Worm (Caenorhabditis elegans) whole organism, mixed stage, embryonic: ENCODE results near the gene rfip-2.

Experiments
- lsy-2 ChIP-seq: fragments of 150-350 bp; optimal IDR thresholded peaks from 2 replicates; lab custom pipeline; 2014; ENCODE audit warnings: missing biosample characterization, missing genetic modification characterization
- snpc-4 ChIP-seq: fragments of 150-350 bp; optimal IDR thresholded peaks from 2 replicates; lab custom pipeline; 2014; ENCODE audit warnings: missing biosample characterization, missing genetic modification characterization

ce11 chrII:775033-775432, 51.4 kb downstream of the rfip-2 start, which contains the start of gene Y39F10A.1:
- TF ChIP-seq snpc-4 (tag; lab: Kevin White, UChicago) (no peak), lsy-2 (no peak)
